Worm (Caenorhabditis elegans) whole organism, L4 larva: ENCODE results near the gene clec-52.
A peak's percentile ranks its signal among the peaks of the same experiment; 100 is the strongest.

ENCODE experiments used
- F44E2.7 ChIP-seq: fragments of 200-800 bp; sonication (Bioruptor generic); IDR thresholded peaks from 2 replicates; pipeline ENCODE4 v2.1.2; 2022; ENCODE audit warnings: missing genetic modification characterization, missing compliant biosample characterization
- R02D3.7 ChIP-seq: fragments of 150-350 bp; sonication (generic microtip); optimal IDR thresholded peaks from 3 replicates; lab custom pipeline; 2014; ENCODE audit warnings: missing biosample characterization, missing genetic modification characterization
- T20F7.1 ChIP-seq: fragments of 200-800 bp; sonication (Bioruptor generic); optimal IDR thresholded peaks from 2 replicates; lab custom pipeline; 2018; ENCODE audit warnings: mild to moderate bottlenecking, missing genetic modification characterization, missing compliant biosample characterization
- Y105C5A.15 ChIP-seq: fragments of 200-800 bp; sonication (Bioruptor generic); IDR thresholded peaks from 2 replicates; pipeline ENCODE4 v1.3.6; 2022; ENCODE audit warnings: missing genetic modification characterization, missing compliant biosample characterization
- Y5F2A.4 ChIP-seq: fragments of 200-800 bp; sonication (Bioruptor generic); optimal IDR thresholded peaks from 2 replicates; lab custom pipeline; 2018; ENCODE audit warnings: mild to moderate bottlenecking, missing genetic modification characterization, missing compliant biosample characterization
- aha-1 ChIP-seq: fragments of 150-350 bp; peaks from one replicate; lab custom pipeline; 2014; ENCODE audit warnings: missing biosample characterization, missing genetic modification characterization
- aly-2 ChIP-seq: sonication (generic microtip); optimal IDR thresholded peaks from 2 replicates; lab custom pipeline; 2018; ENCODE audit warnings: missing biosample characterization, missing genetic modification characterization
- ceh-28 ChIP-seq: fragments of 150-350 bp; optimal IDR thresholded peaks from 2 replicates; lab custom pipeline; 2014; ENCODE audit warnings: missing biosample characterization, missing genetic modification reagents, missing genetic modification characterization
- ceh-44 ChIP-seq: fragments of 200-800 bp; sonication (Bioruptor generic); IDR thresholded peaks from 2 replicates; pipeline ENCODE4 v1.3.6; 2022; ENCODE audit warnings: missing genetic modification reagents, missing genetic modification characterization, missing compliant biosample characterization
- ceh-82 ChIP-seq: sonication (generic microtip); optimal IDR thresholded peaks from 2 replicates; lab custom pipeline; 2017; ENCODE audit warnings: missing biosample characterization, missing genetic modification characterization
- ces-1 ChIP-seq: fragments of 150-350 bp; sonication (generic microtip); optimal IDR thresholded peaks from 4 replicates; lab custom pipeline; 2014; ENCODE audit warnings: missing biosample characterization, missing genetic modification reagents, missing genetic modification characterization
- ctbp-1 ChIP-seq: fragments of 200-800 bp; sonication (Bioruptor generic); IDR thresholded peaks from 2 replicates; pipeline ENCODE4 v1.3.6; 2022; ENCODE audit warnings: missing genetic modification reagents, missing genetic modification characterization, missing compliant biosample characterization
- daf-19 ChIP-seq: fragments of 200-800 bp; sonication (Bioruptor generic); conservative IDR thresholded peaks from 2 replicates; pipeline ENCODE4 v1.3.6; 2022; ENCODE audit warnings: missing genetic modification characterization, missing compliant biosample characterization
- daf-8 ChIP-seq: fragments of 200-800 bp; sonication (Bioruptor generic); IDR thresholded peaks from 2 replicates; pipeline ENCODE4 v1.3.6; 2022; ENCODE audit warnings: missing genetic modification characterization, missing compliant biosample characterization
- dmd-6 ChIP-seq: fragments of 200-800 bp; sonication (Bioruptor generic); IDR thresholded peaks from 2 replicates; pipeline ENCODE4 v1.3.6; 2022; ENCODE audit warnings: missing genetic modification reagents, missing genetic modification characterization, missing compliant biosample characterization
- dmd-9 ChIP-seq: fragments of 200-800 bp; sonication (Bioruptor generic); IDR thresholded peaks from 2 replicates; pipeline ENCODE4 v1.3.6; 2022; ENCODE audit warnings: missing genetic modification reagents, missing genetic modification characterization, missing compliant biosample characterization
- dpl-1 ChIP-seq: fragments of 150-350 bp; optimal IDR thresholded peaks from 2 replicates; lab custom pipeline; 2014; ENCODE audit warnings: missing biosample characterization, missing genetic modification reagents, missing genetic modification characterization
- dve-1 ChIP-seq: sonication (generic microtip); optimal IDR thresholded peaks from 2 replicates; lab custom pipeline; 2017; ENCODE audit warnings: antibody characterized with exemption, mild to moderate bottlenecking, missing genetic modification characterization, missing compliant biosample characterization; ENCODE audit not compliant: insufficient read depth
- egl-27 ChIP-seq: sonication (generic microtip); optimal IDR thresholded peaks from 3 replicates; lab custom pipeline; 2017; ENCODE audit warnings: missing biosample characterization, missing genetic modification reagents, missing genetic modification characterization
- hlh-11 ChIP-seq: fragments of 200-800 bp; sonication (Bioruptor generic); optimal IDR thresholded peaks from 2 replicates; lab custom pipeline; 2018; ENCODE audit warnings: mild to moderate bottlenecking, missing genetic modification characterization, missing compliant biosample characterization
- hlh-30 ChIP-seq: sonication (generic microtip); optimal IDR thresholded peaks from 2 replicates; lab custom pipeline; 2017; ENCODE audit warnings: antibody characterized with exemption, mild to moderate bottlenecking, missing genetic modification characterization, missing compliant biosample characterization; ENCODE audit not compliant: insufficient read depth
- hmg-1.1 ChIP-seq: fragments of 200-800 bp; sonication (Bioruptor generic); IDR thresholded peaks from 2 replicates; pipeline ENCODE4 v1.3.6; 2022; ENCODE audit warnings: missing genetic modification reagents, missing genetic modification characterization, missing compliant biosample characterization
- jun-1 ChIP-seq: fragments of 150-350 bp; optimal IDR thresholded peaks from 2 replicates; lab custom pipeline; 2014; ENCODE audit warnings: missing biosample characterization, missing genetic modification reagents, missing genetic modification characterization
- lin-38 ChIP-seq: fragments of 200-800 bp; sonication (Bioruptor generic); IDR thresholded peaks from 2 replicates; pipeline ENCODE4 v1.3.6; 2022; ENCODE audit warnings: missing genetic modification reagents, missing genetic modification characterization, missing compliant biosample characterization
- lsy-2 ChIP-seq, 2 experiments: fragments of 150-350 bp in 1 of 2; sonication (generic microtip) in 1 of 2; optimal IDR thresholded peaks; 2 replicates each; lab custom pipeline; 2014 to 2017; ENCODE audit warnings: missing biosample characterization in 2 of 2, missing genetic modification characterization in 2 of 2
- mes-2 ChIP-seq: sonication (generic microtip); optimal IDR thresholded peaks from 2 replicates; lab custom pipeline; 2016; ENCODE audit warnings: missing genotype, mild to moderate bottlenecking, missing genetic modification characterization, missing compliant biosample characterization; ENCODE audit not compliant: poor library complexity, severe bottlenecking
- mxl-2 ChIP-seq: fragments of 200-800 bp; sonication (Bioruptor generic); conservative IDR thresholded peaks from 2 replicates; pipeline ENCODE4 v1.3.6; 2022; ENCODE audit warnings: missing genetic modification reagents, missing genetic modification characterization, missing compliant biosample characterization
- mxl-3 ChIP-seq: fragments of 200-800 bp; sonication (Bioruptor generic); optimal IDR thresholded peaks from 2 replicates; lab custom pipeline; 2018; ENCODE audit warnings: mild to moderate bottlenecking, missing genetic modification characterization, missing compliant biosample characterization
- nhr-102 ChIP-seq: sonication (generic microtip); optimal IDR thresholded peaks from 2 replicates; lab custom pipeline; 2016; ENCODE audit warnings: mild to moderate bottlenecking, missing genetic modification characterization, moderate library complexity, missing compliant biosample characterization
- nhr-28 ChIP-seq: fragments of 150-350 bp; optimal IDR thresholded peaks from 2 replicates; lab custom pipeline; 2014; ENCODE audit warnings: missing biosample characterization, missing genetic modification characterization
- nhr-48 ChIP-seq: sonication (generic microtip); optimal IDR thresholded peaks from 2 replicates; lab custom pipeline; 2016; ENCODE audit warnings: mild to moderate bottlenecking, missing genetic modification characterization, missing compliant biosample characterization
- nhr-77 ChIP-seq: fragments of 150-350 bp; optimal IDR thresholded peaks from 2 replicates; lab custom pipeline; 2014; ENCODE audit warnings: missing biosample characterization, missing genetic modification characterization
- pqm-1 ChIP-seq: sonication (generic microtip); optimal IDR thresholded peaks from 2 replicates; lab custom pipeline; 2017; ENCODE audit warnings: missing biosample characterization, missing genetic modification characterization
- rbr-2 ChIP-seq: sonication (generic microtip); optimal IDR thresholded peaks from 2 replicates; lab custom pipeline; 2016; ENCODE audit warnings: missing genotype, missing genetic modification characterization, missing compliant biosample characterization
- saeg-2 ChIP-seq: fragments of 200-800 bp; sonication (Bioruptor generic); IDR thresholded peaks from 2 replicates; pipeline ENCODE4 v1.3.6; 2022; ENCODE audit warnings: missing genetic modification reagents, missing genetic modification characterization, missing compliant biosample characterization
- sdz-12 ChIP-seq: fragments of 200-800 bp; sonication (Bioruptor generic); optimal IDR thresholded peaks from 2 replicates; lab custom pipeline; 2018; ENCODE audit warnings: mild to moderate bottlenecking, missing genetic modification characterization, missing compliant biosample characterization
- skn-1 ChIP-seq: fragments of 150-350 bp; optimal IDR thresholded peaks from 2 replicates; lab custom pipeline; 2014; ENCODE audit warnings: missing biosample characterization, missing genetic modification characterization
- snpc-1.2 ChIP-seq: fragments of 200-800 bp; sonication (Bioruptor generic); IDR thresholded peaks from 2 replicates; pipeline ENCODE4 v1.3.6; 2022; ENCODE audit warnings: missing genetic modification reagents, missing genetic modification characterization, missing compliant biosample characterization
- snpc-4 ChIP-seq: fragments of 150-350 bp; optimal IDR thresholded peaks from 2 replicates; lab custom pipeline; 2014; ENCODE audit warnings: missing biosample characterization, missing genetic modification characterization
- spr-3 ChIP-seq: fragments of 200-800 bp; sonication (Bioruptor generic); optimal IDR thresholded peaks from 2 replicates; lab custom pipeline; 2018; ENCODE audit warnings: mild to moderate bottlenecking, missing genetic modification characterization, missing compliant biosample characterization
- tag-97 ChIP-seq: fragments of 200-800 bp; sonication (Bioruptor generic); IDR thresholded peaks from 2 replicates; pipeline ENCODE4 v1.3.6; 2022; ENCODE audit warnings: missing genetic modification characterization, missing compliant biosample characterization
- unc-62 ChIP-seq, 3 experiments: fragments of 150-350 bp in 1 of 3; sonication (generic microtip); optimal IDR thresholded peaks in 2 of 3; peaks in 1 of 3; 1 replicate in 1 of 3; 2 replicates in 2 of 3; lab custom pipeline; 2014 to 2017; ENCODE audit warnings: missing biosample characterization in 3 of 3, missing genetic modification characterization in 3 of 3, missing genetic modification reagents in 3 of 3, missing genotype in 1 of 3
- zfp-3 ChIP-seq: fragments of 200-800 bp; sonication (Bioruptor generic); conservative IDR thresholded peaks from 2 replicates; pipeline ENCODE4 v1.3.6; 2022; ENCODE audit warnings: missing genetic modification reagents, missing genetic modification characterization, missing compliant biosample characterization
- ztf-11 ChIP-seq: fragments of 150-350 bp; optimal IDR thresholded peaks from 2 replicates; lab custom pipeline; 2014; ENCODE audit warnings: missing biosample characterization, missing genetic modification characterization
- ztf-7 ChIP-seq: fragments of 150-350 bp; optimal IDR thresholded peaks from 2 replicates; lab custom pipeline; 2014; ENCODE audit warnings: missing biosample characterization, missing genetic modification characterization

Gene clec-52

ce11 chrIV:8157161-8157560 is 11.4 kb downstream of the clec-52 start, which contains the start of gene B0218.5:
Gene B0218.5 (minus strand): TSS chrIV:8157261.
- no peak for TF ChIP-seq nhr-77 (tag; lab: Kevin White, UChicago)
- TF ChIP-seq T20F7.1 (GFP tag; lab: Kevin White, UChicago): no peak
- TF ChIP-seq hmg-1.1 (GFP tag; lab: Robert Waterston, UW): no peak
- TF ChIP-seq skn-1 (tag; lab: Kevin White, UChicago): no peak
- no peak for TF ChIP-seq dpl-1 (GFP tag; lab: Kevin White, UChicago)
- TF ChIP-seq ztf-7 (tag; lab: Kevin White, UChicago): no peak
- TF ChIP-seq ctbp-1: no peak
- no peak for TF ChIP-seq dve-1
- TF ChIP-seq pqm-1: no peak
- no peak for TF ChIP-seq dmd-9 (GFP tag; lab: Robert Waterston, UW)
- TF ChIP-seq hlh-30: no peak
- TF ChIP-seq mxl-3 (GFP tag; lab: Kevin White, UChicago): no peak

ce11 chrIV:8154966-8155365 is 13.6 kb downstream of the clec-52 start:
- TF ChIP-seq mes-2 (tag; lab: Kevin White, UChicago): peak; percentile 28
- peak in 1 of 2 experiments; percentile 66 for TF ChIP-seq unc-62 (GFP tag; optimal IDR thresholded peaks at IDR 0.05 in 1 of 2; lab: Kevin White, UChicago)
- no peak for TF ChIP-seq unc-62 (tag; optimal IDR thresholded peaks at IDR 0.05; lab: Kevin White, UChicago)
- no peak for TF ChIP-seq jun-1
- peak; percentile 54 for TF ChIP-seq aha-1 (tag; lab: Kevin White, UChicago)

ce11 chrIV:8153163-8153562 is 15.4 kb downstream of the clec-52 start:
- TF ChIP-seq unc-62 (GFP tag; optimal IDR thresholded peaks at IDR 0.05 in 1 of 2; lab: Kevin White, UChicago) (peak in 1 of 2 experiments; percentile 93), unc-62 (tag; optimal IDR thresholded peaks at IDR 0.05; lab: Kevin White, UChicago) (no peak), F44E2.7 (GFP tag; lab: Robert Waterston, UW) (no peak), ztf-7 (tag; lab: Kevin White, UChicago) (no peak)

ce11 chrIV:8152688-8153087 is 15.9 kb downstream of the clec-52 start:
- TF ChIP-seq rbr-2 (no peak), hlh-11 (peak; percentile 11), ztf-11 (no peak), mxl-2 (GFP tag; lab: Robert Waterston, UW) (no peak), daf-19 (no peak), lin-38 (no peak), snpc-1.2 (GFP tag; lab: Robert Waterston, UW) (no peak), ceh-28 (tag; lab: Kevin White, UChicago) (no peak), tag-97 (no peak), hlh-30 (no peak), daf-8 (no peak), dmd-6 (GFP tag; lab: Robert Waterston, UW) (0 out of 2 replicates have a peak, but pooled peaks have one; percentile 9), sdz-12 (GFP tag; lab: Kevin White, UChicago) (no peak), ces-1 (no peak), nhr-102 (tag; lab: Kevin White, UChicago) (no peak), spr-3 (no peak), ceh-82 (no peak), ceh-44 (GFP tag; lab: Robert Waterston, UW) (no peak), lsy-2 (tag; optimal IDR thresholded peaks at IDR 0.05; lab: Kevin White, UChicago) (no peak), skn-1 (tag; lab: Kevin White, UChicago) (no peak), mes-2 (tag; lab: Kevin White, UChicago) (no peak), aly-2 (no peak), egl-27 (no peak), nhr-28 (tag; lab: Kevin White, UChicago) (peak; percentile 53), Y5F2A.4 (GFP tag; lab: Kevin White, UChicago) (no peak), saeg-2 (GFP tag; lab: Robert Waterston, UW) (no peak), R02D3.7 (tag; lab: Kevin White, UChicago) (no peak), Y105C5A.15 (GFP tag; lab: Robert Waterston, UW) (no peak), zfp-3 (no peak), nhr-48 (no peak), dve-1 (peak; percentile 21), pqm-1 (peak; percentile 54), snpc-4 (no peak)
